Worm (Caenorhabditis elegans) whole organism, L4 larva: ENCODE data around the gene chil-12.

Experiments used
- dmd-8 ChIP-seq: fragments of 200-800 bp; sonication (Bioruptor generic); IDR thresholded peaks from 2 replicates; pipeline ENCODE4 v1.3.6; 2022; ENCODE audit warnings: missing genetic modification characterization, missing compliant biosample characterization
- egl-27 ChIP-seq: sonication (generic microtip); optimal IDR thresholded peaks from 3 replicates; lab custom pipeline; 2017; ENCODE audit warnings: missing biosample characterization, missing genetic modification reagents, missing genetic modification characterization
- nhr-10 ChIP-seq: fragments of 150-350 bp; optimal IDR thresholded peaks from 2 replicates; lab custom pipeline; 2014; ENCODE audit warnings: missing biosample characterization, missing genetic modification characterization
- nhr-11 ChIP-seq: fragments of 150-350 bp; optimal IDR thresholded peaks from 2 replicates; lab custom pipeline; 2014; ENCODE audit warnings: missing biosample characterization, missing genetic modification characterization
- nhr-42 ChIP-seq: fragments of 200-800 bp; sonication (Bioruptor generic); IDR thresholded peaks from 2 replicates; pipeline ENCODE4 v1.3.6; 2022; ENCODE audit warnings: missing genetic modification characterization, missing compliant biosample characterization
- saeg-2 ChIP-seq: fragments of 200-800 bp; sonication (Bioruptor generic); IDR thresholded peaks from 2 replicates; pipeline ENCODE4 v1.3.6; 2022; ENCODE audit warnings: missing genetic modification reagents, missing genetic modification characterization, missing compliant biosample characterization
- snpc-4 ChIP-seq: fragments of 150-350 bp; optimal IDR thresholded peaks from 2 replicates; lab custom pipeline; 2014; ENCODE audit warnings: missing biosample characterization, missing genetic modification characterization
- unc-62 ChIP-seq, 3 experiments: fragments of 150-350 bp in 1 of 3; sonication (generic microtip); optimal IDR thresholded peaks in 2 of 3; peaks in 1 of 3; 1 replicate in 1 of 3; 2 replicates in 2 of 3; lab custom pipeline; 2014 to 2017; ENCODE audit warnings: missing biosample characterization in 3 of 3, missing genetic modification characterization in 3 of 3, missing genetic modification reagents in 3 of 3, missing genotype in 1 of 3

DNA sequence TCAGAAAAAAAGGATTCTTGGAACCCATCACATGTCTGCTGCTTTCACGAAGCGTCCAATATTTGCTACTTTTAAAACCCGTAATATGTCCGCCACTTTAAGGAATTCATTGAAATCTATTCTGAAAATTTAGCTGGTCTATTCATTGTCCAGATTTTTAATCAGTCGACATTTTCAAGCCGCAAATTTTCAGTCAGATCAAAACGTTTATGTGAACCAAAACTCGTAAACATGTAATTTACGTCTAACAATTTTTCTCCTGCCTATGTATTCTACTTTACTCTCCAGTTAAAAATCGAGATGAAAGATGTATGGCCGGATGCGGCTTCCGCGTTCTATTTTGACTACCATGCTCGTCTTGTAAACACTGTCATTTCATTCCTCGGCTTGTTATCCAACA is 43.4 kb upstream of the chil-12 start, which contains the start of gene srw-1:
- TF ChIP-seq nhr-10 (tag; lab: Kevin White, UChicago) (no peak), saeg-2 (no peak), nhr-11 (tag; lab: Kevin White, UChicago) (no peak), nhr-42 (GFP tag; lab: Robert Waterston, UW) (no peak), unc-62 (GFP tag; optimal IDR thresholded peaks at IDR 0.05 in 1 of 2; lab: Kevin White, UChicago) (no peak), unc-62 (tag; optimal IDR thresholded peaks at IDR 0.05; lab: Kevin White, UChicago) (no peak), dmd-8 (GFP tag; lab: Robert Waterston, UW) (no peak), snpc-4 (tag; lab: Kevin White, UChicago) (no peak), egl-27 (tag; lab: Kevin White, UChicago) (no peak)
